Worm (Caenorhabditis elegans): ENCODE results near the gene M01D1.12.

DNA sequence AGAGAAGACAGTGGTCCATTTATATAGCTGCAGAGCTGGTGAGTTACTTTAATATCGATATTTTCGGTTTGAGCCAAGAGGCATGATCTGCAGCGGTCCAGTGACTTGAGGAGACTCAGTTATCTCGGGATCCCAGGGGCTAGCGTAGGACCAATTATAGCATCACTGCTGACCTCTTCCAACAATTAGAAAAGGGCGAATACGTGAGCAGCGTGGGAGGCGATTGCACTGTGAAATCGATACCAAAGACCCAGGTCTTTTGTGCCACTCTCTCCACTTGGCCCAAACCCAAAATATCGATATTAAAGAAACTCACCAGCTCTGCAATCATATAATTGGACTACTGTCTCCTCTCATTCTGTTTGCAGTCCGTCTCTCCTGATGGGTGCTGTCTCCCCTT is 23.1 kb downstream of the M01D1.12 start, which contains the start of gene fbxb-40:
- TF ChIP-seq Y95B8A.8 (GFP tag; IDR thresholded peaks at IDR 0.05): no peak
- TF ChIP-seq rcor-1 (GFP tag; IDR thresholded peaks at IDR 0.05): no peak
- no peak for TF ChIP-seq nfya-2 (GFP tag; IDR thresholded peaks at IDR 0.05)
- TF ChIP-seq F37B4.10 (GFP tag; IDR thresholded peaks at IDR 0.05): no peak
- no peak for TF ChIP-seq unc-62 (GFP tag; optimal IDR thresholded peaks at IDR 0.05)
- TF ChIP-seq unc-130 (GFP tag; optimal IDR thresholded peaks at IDR 0.05): no peak
- no peak for TF ChIP-seq akir-1 (GFP tag; optimal IDR thresholded peaks at IDR 0.05)
- TF ChIP-seq gei-17 (GFP tag; optimal IDR thresholded peaks at IDR 0.05): no peak
- TF ChIP-seq aptf-2 (GFP tag; conservative IDR thresholded peaks at IDR 0.05): no peak
